Worm (Caenorhabditis elegans) whole organism, mixed stage, embryonic: ENCODE results near the gene F20D6.9.

Source experiments
- drap-1 ChIP-seq: fragments of 200-800 bp; sonication (Bioruptor generic); optimal IDR thresholded peaks from 3 replicates; lab custom pipeline; 2018; ENCODE audit warnings: mild to moderate bottlenecking, missing genetic modification characterization, missing compliant biosample characterization
- elt-3 ChIP-seq: fragments of 150-350 bp; optimal IDR thresholded peaks from 2 replicates; lab custom pipeline; 2014; ENCODE audit warnings: missing biosample characterization, missing genetic modification characterization
- lin-13 ChIP-seq: fragments of 150-350 bp; optimal IDR thresholded peaks from 2 replicates; lab custom pipeline; 2014; ENCODE audit warnings: missing biosample characterization, missing genetic modification characterization
- nhr-12 ChIP-seq: fragments of 150-350 bp; optimal IDR thresholded peaks from 2 replicates; lab custom pipeline; 2014; ENCODE audit warnings: missing biosample characterization, missing genetic modification characterization
- nhr-237 ChIP-seq: fragments of 150-350 bp; optimal IDR thresholded peaks from 2 replicates; lab custom pipeline; 2014; ENCODE audit warnings: missing biosample characterization, missing genetic modification characterization
- zip-8 ChIP-seq: fragments of 150-350 bp; optimal IDR thresholded peaks from 2 replicates; lab custom pipeline; 2014; ENCODE audit warnings: missing biosample characterization, missing genetic modification characterization

DNA sequence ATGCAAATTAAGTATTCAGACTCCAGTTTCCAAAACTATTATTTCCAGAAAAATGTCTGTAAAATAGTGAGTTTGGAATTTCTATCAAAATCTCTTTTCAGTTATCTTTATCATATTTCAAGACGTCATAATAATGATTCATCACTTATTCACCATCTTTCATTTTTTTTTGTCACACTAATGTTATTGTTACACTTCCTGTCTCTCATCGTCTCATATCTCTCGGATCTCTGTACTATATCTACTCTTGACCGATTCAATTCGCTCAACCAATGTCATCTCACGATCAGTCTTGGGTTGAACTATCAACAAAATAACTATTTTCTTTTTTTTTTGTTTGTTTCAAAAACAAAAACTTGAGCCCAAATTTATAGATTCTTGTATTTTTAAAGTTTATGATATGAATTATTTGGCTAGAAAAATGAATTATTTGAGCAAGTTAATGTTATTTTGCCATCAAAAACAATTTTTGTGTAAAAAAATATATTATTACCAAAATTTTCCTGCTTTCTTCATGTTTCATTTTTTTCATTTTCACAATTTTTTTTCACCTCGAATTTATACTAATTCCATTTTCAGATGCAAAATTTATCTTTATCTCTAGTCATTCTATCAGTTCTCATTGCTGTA, 24.1 kb upstream of the F20D6.9 start, which contains the start of gene cri-2:
- TF ChIP-seq drap-1 (no peak), lin-13 (tag; lab: Kevin White, UChicago) (no peak), elt-3 (tag; lab: Kevin White, UChicago) (no peak), nhr-12 (tag; lab: Kevin White, UChicago) (no peak), zip-8 (tag; lab: Kevin White, UChicago) (no peak), nhr-237 (tag; lab: Kevin White, UChicago) (no peak)
